Worm (Caenorhabditis elegans) whole organism, young adult: ENCODE data around the gene ZK185.2.

Experiments used
- B0035.1 ChIP-seq: sonication (generic microtip); optimal IDR thresholded peaks from 2 replicates; lab custom pipeline; 2016; ENCODE audit warnings: missing genetic modification characterization, mild to moderate bottlenecking, missing compliant biosample characterization, missing genotype, missing genetic modification reagents
- B0261.1 ChIP-seq: sonication (generic microtip); optimal IDR thresholded peaks from 2 replicates; lab custom pipeline; 2016; ENCODE audit warnings: mild to moderate bottlenecking, missing genetic modification characterization, moderate library complexity, missing compliant biosample characterization
- dox-1 ChIP-seq: fragments of 200-800 bp; sonication (Bioruptor generic); IDR thresholded peaks from 2 replicates; pipeline ENCODE4 v1.3.6; 2022; ENCODE audit warnings: missing genetic modification reagents, missing genetic modification characterization, missing compliant biosample characterization
- dpff-1 ChIP-seq: sonication (generic microtip); optimal IDR thresholded peaks from 2 replicates; lab custom pipeline; 2017; ENCODE audit warnings: mild to moderate bottlenecking, missing genetic modification characterization, missing compliant biosample characterization
- dpl-1 ChIP-seq: fragments of 150-350 bp; optimal IDR thresholded peaks from 2 replicates; lab custom pipeline; 2014; ENCODE audit warnings: missing biosample characterization, missing genetic modification reagents, missing genetic modification characterization
- hlh-12 ChIP-seq: sonication (generic microtip); optimal IDR thresholded peaks from 2 replicates; lab custom pipeline; 2016; ENCODE audit warnings: missing genetic modification characterization, missing compliant biosample characterization
- mes-4 ChIP-seq: sonication (generic microtip); optimal IDR thresholded peaks from 2 replicates; lab custom pipeline; 2016; ENCODE audit warnings: missing genotype, missing genetic modification characterization, missing compliant biosample characterization
- rec-8 ChIP-seq, 2 experiments: sonication (generic microtip); optimal IDR thresholded peaks; 2 replicates each; lab custom pipeline; 2016; ENCODE audit warnings: mild to moderate bottlenecking in 2 of 2, missing genetic modification characterization in 2 of 2, missing genetic modification reagents in 2 of 2, missing genotype in 2 of 2, missing biosample characterization in 1 of 2, missing compliant biosample characterization in 1 of 2, moderate library complexity in 1 of 2
- snpc-3.4 ChIP-seq: sonication (generic microtip); optimal IDR thresholded peaks from 2 replicates; lab custom pipeline; 2017; ENCODE audit warnings: missing genetic modification characterization, mild to moderate bottlenecking, missing compliant biosample characterization, antibody characterized with exemption, moderate library complexity, missing genotype, missing genetic modification reagents
- tbp1 ChIP-seq: fragments of 200-800 bp; sonication (Bioruptor generic); optimal IDR thresholded peaks from 2 replicates; lab custom pipeline; 2018; ENCODE audit warnings: mild to moderate bottlenecking, missing genetic modification characterization, missing compliant biosample characterization
- ztf-26 ChIP-seq: sonication (generic microtip); optimal IDR thresholded peaks from 2 replicates; lab custom pipeline; 2017; ENCODE audit warnings: missing genetic modification characterization, missing compliant biosample characterization
- ztf-3 ChIP-seq: fragments of 200-800 bp; sonication (Bioruptor generic); optimal IDR thresholded peaks from 2 replicates; lab custom pipeline; 2018; ENCODE audit warnings: mild to moderate bottlenecking, missing genetic modification characterization, missing compliant biosample characterization

DNA sequence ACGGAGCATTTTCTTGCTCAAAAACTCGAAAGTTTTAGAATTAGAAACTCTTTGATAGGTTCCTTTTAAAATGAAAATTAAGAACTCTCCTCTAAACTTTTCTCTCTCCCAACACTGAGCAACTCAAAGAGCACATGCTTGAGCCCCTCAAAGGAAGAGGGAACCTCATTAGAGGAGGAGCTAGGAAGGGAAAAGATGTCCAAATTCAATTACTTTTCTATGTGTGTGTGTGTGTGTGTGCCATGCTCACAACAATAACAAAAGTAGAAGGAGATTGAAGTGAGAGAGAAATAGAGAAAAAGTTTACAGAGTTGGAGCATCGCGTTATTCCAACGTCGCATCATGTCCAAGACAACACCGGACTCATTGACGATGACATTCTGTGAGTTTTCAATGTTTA, 49.6 kb downstream of the ZK185.2 start:
- TF ChIP-seq ztf-26 (tag; lab: Kevin White, UChicago) = no peak
- TF ChIP-seq ztf-3 (GFP tag; lab: Kevin White, UChicago) = no peak
- no peak for TF ChIP-seq mes-4 (tag; lab: Kevin White, UChicago)
- TF ChIP-seq dpl-1 (GFP tag; lab: Kevin White, UChicago) = no peak
- TF ChIP-seq dox-1 (GFP tag; lab: Robert Waterston, UW) = no peak
- no peak for TF ChIP-seq snpc-3.4 (tag; lab: Kevin White, UChicago)
- no peak for TF ChIP-seq rec-8 (tag; optimal IDR thresholded peaks at IDR 0.05; lab: Kevin White, UChicago)
- no peak for TF ChIP-seq B0261.1 (tag; lab: Kevin White, UChicago)
- TF ChIP-seq tbp1 = no peak
- TF ChIP-seq B0035.1 = no peak
- no peak for TF ChIP-seq hlh-12
- no peak for TF ChIP-seq dpff-1 (tag; lab: Kevin White, UChicago)
